Fruit fly (Drosophila melanogaster): Measurements from ENCODE around the gene CG13032.

Gene CG13032

DNA sequence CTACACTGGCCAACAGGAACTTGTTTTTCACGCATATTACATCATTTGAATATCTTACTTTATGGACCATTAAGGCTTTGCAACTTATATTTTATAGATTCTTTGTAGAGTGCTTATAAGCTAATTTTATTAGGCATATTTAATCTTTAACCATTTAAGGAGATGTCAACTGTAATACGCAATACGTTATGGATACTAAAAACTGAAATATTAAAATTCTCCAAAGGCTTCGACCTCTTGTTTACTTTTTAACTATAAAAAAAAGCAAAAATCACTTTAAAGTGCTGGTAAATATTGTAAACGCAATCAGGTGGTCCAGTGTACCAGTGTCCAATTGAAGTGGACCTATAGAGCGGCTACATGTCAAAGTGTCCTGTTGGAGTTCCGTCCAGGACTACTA, 16.8 kb upstream of the CG13032 start:
- TF ChIP-seq CG11617 (GFP tag; optimal IDR thresholded peaks at IDR 0.05), result no peak
- TF ChIP-seq CG14711 (tag; optimal IDR thresholded peaks at IDR 0.05), result no peak
- no peak for TF ChIP-seq CG1620 (GFP tag; optimal IDR thresholded peaks at IDR 0.05)
- no peak for TF ChIP-seq Crg-1 (GFP tag; optimal IDR thresholded peaks at IDR 0.05)
- no peak for TF ChIP-seq CG7101 (tag; optimal IDR thresholded peaks at IDR 0.05)
- TF ChIP-seq toe (GFP tag; optimal IDR thresholded peaks at IDR 0.05), result no peak
- TF ChIP-seq CG7045 (GFP tag; optimal IDR thresholded peaks at IDR 0.05), result no peak
- TF ChIP-seq pad (GFP tag; optimal IDR thresholded peaks at IDR 0.05), result no peak
- no peak for TF ChIP-seq Mnt (GFP tag; optimal IDR thresholded peaks at IDR 0.05)
- TF ChIP-seq kay (GFP tag; ENCODE audit: borderline replicate concordance), result no peak
- no peak for TF ChIP-seq Hr96 (GFP tag; optimal IDR thresholded peaks at IDR 0.05)
- TF ChIP-seq bab1 (GFP tag; optimal IDR thresholded peaks at IDR 0.05), result no peak
- TF ChIP-seq CG33017 (tag; optimal IDR thresholded peaks at IDR 0.05), result no peak
- TF ChIP-seq ovo (GFP tag; optimal IDR thresholded peaks at IDR 0.05), result no peak
- TF ChIP-seq cnc (optimal IDR thresholded peaks at IDR 0.05), result no peak

DNA sequence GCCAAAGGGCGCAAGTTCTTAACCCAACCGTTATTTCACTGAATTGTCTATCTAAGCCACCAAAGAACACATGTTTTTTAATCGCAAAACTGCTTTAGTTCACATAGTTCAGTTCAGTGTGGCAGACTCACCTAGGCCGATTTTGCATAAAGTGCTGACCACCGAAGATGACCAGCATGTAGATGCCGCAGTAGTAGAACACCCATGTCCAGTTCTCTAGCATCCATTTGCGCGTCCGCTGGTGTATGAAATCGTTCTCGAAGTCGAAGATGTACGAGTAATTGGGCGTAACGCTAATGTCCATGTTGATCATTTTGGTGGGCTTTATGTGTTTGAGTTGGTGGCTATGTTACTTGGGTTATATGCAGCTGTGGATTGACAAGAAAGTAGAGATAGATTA, 14.7 kb upstream of the CG13032 start:
- TF ChIP-seq Crg-1 (GFP tag; optimal IDR thresholded peaks at IDR 0.05), result no peak
- no peak for TF ChIP-seq cnc (optimal IDR thresholded peaks at IDR 0.05)
- TF ChIP-seq CG7101 (tag; optimal IDR thresholded peaks at IDR 0.05), result no peak
- no peak for TF ChIP-seq Hr96 (GFP tag; optimal IDR thresholded peaks at IDR 0.05)
- no peak for TF ChIP-seq CG11617 (GFP tag; optimal IDR thresholded peaks at IDR 0.05)
- TF ChIP-seq CG5204 (GFP tag; optimal IDR thresholded peaks at IDR 0.05), result no peak
- TF ChIP-seq toe (GFP tag; optimal IDR thresholded peaks at IDR 0.05), result no peak

DNA sequence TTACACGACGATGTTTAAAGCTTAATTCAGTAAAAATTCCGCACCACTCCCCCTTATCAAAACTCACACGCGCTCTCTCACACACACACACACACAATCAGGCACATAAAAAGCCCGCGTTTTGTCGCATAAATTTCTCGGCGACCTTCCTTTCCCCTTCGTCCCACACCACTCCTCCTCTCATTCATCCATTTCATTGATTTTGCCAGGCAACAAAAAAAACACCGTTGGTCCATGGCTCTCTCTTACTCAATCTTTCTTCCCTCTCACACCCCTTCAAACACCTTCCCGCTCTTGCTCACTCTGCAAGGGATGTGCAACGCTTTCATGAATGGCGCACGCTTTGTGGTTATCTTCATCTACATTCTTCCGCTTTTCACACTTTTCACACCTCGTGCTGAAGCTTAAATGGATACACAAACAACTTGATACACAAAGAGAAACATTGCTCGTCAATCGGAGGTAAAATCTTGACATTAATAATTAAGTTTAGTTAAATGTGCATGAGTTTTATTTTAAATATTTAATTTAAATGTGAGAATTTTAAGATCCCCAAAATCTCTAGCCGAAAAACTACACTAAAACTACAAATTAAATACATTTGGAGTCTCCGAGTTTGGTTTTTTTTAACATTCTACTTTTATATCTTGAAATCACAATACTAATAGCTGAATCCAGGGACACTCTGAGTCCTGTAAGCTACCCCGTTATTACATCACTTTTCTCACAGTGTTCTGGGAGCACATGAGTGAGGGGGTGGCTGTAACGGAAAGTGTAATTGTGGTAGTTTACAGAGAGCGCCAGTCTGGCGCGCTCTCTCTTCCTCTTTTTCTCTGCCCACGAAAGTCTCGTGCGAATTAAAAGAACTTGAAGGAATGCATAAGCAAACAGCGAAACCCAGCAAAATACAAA, 13.5 kb upstream of the CG13032 start:
- TF ChIP-seq pad (GFP tag; optimal IDR thresholded peaks at IDR 0.05) (peak; percentile 94), CG7101 (tag; optimal IDR thresholded peaks at IDR 0.05) (peak; percentile 92), CG33017 (tag; optimal IDR thresholded peaks at IDR 0.05) (peak; percentile 90), ovo (GFP tag; optimal IDR thresholded peaks at IDR 0.05) (peak; percentile 91), bab1 (GFP tag; optimal IDR thresholded peaks at IDR 0.05) (peak; percentile 69), Clk (GFP tag; optimal IDR thresholded peaks at IDR 0.05) (peak; percentile 89), kay (GFP tag; ENCODE audit: borderline replicate concordance) (peak; percentile 70), CG1620 (GFP tag; optimal IDR thresholded peaks at IDR 0.05) (peak; percentile 70), Hr96 (GFP tag; optimal IDR thresholded peaks at IDR 0.05) (peak; percentile 80), cnc (optimal IDR thresholded peaks at IDR 0.05) (no peak), toe (GFP tag; optimal IDR thresholded peaks at IDR 0.05) (peak; percentile 89), Mnt (GFP tag; optimal IDR thresholded peaks at IDR 0.05) (peak; percentile 72), CG12768 (GFP tag; optimal IDR thresholded peaks at IDR 0.05) (peak; percentile 95), CG11617 (GFP tag; optimal IDR thresholded peaks at IDR 0.05) (peak; percentile 95), Crg-1 (GFP tag; optimal IDR thresholded peaks at IDR 0.05) (peak; percentile 73), CG14711 (tag; optimal IDR thresholded peaks at IDR 0.05) (peak; percentile 87), CG5204 (GFP tag; optimal IDR thresholded peaks at IDR 0.05) (peak; percentile 88), cic (GFP tag; optimal IDR thresholded peaks at IDR 0.05) (peak; percentile 79), CG7045 (GFP tag; optimal IDR thresholded peaks at IDR 0.05) (peak; percentile 97), tj (GFP tag; optimal IDR thresholded peaks at IDR 0.05) (peak; percentile 68)

DNA sequence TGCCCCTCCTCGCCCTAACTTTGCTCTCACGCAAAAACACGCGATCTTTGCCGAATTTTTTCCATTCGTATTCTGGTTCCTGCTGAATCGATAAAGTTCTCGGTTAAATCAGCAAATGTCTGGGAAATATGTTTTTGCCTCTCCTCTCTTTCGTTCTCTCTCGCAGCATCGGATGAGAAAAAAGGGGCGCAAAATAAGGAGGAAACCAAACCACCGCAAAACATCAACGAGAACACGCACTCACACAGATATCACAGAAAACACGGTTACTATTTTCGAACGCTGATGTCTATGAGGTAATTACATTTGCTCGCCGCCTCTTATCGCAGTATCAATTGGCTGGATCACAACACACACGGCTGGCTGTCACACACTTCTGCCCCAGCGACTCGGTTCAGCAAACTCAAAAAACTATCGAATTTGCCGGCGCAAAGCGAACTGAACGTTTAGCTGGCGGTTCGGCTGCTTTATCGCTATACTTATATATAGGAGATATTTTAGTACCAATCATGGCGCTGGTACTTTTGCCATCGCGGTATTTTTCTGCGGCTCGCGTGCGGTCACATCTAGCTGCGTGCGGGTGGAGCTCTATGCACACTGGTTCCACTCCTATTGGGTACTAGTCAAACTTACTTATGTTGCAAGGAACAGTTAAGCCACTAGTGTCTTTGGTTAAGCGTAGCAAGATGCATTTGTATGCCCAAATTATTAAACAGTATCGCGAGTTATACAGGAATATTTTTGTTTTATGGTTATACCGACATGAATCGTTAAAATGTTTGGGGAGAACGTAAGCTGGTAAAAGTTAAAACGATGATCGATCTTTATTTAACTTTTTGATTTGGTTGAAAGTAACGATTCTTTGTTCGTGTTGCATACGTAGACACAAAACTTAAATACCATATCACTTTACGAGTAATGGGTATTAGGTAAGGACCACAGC, 12.3 kb upstream of the CG13032 start, which contains the start of gene Baldspot:
Baldspot (minus strand) TSS at position 449 of the 943 bp plus-strand sequence.
- TF ChIP-seq CG7045 (GFP tag; optimal IDR thresholded peaks at IDR 0.05) (peak; percentile 73), toe (GFP tag; optimal IDR thresholded peaks at IDR 0.05) (peak; percentile 36), Mnt (GFP tag; optimal IDR thresholded peaks at IDR 0.05) (peak; percentile 85), kay (GFP tag; ENCODE audit: borderline replicate concordance) (no peak), CG14711 (tag; optimal IDR thresholded peaks at IDR 0.05) (peak; percentile 71), Hr96 (GFP tag; optimal IDR thresholded peaks at IDR 0.05) (peak; percentile 81), CG7101 (tag; optimal IDR thresholded peaks at IDR 0.05) (peak; percentile 63), bab1 (GFP tag; optimal IDR thresholded peaks at IDR 0.05) (peak; percentile 31), ovo (GFP tag; optimal IDR thresholded peaks at IDR 0.05) (peak; percentile 50), CG33017 (tag; optimal IDR thresholded peaks at IDR 0.05) (peak; percentile 60), pad (GFP tag; optimal IDR thresholded peaks at IDR 0.05) (peak; percentile 91), CG11617 (GFP tag; optimal IDR thresholded peaks at IDR 0.05) (no peak), CG1620 (GFP tag; optimal IDR thresholded peaks at IDR 0.05) (peak; percentile 54), Crg-1 (GFP tag; optimal IDR thresholded peaks at IDR 0.05) (peak; percentile 33), Clk (GFP tag; optimal IDR thresholded peaks at IDR 0.05) (peak; percentile 37), CG12768 (GFP tag; optimal IDR thresholded peaks at IDR 0.05) (peak; percentile 73), cnc (optimal IDR thresholded peaks at IDR 0.05) (no peak), tj (GFP tag; optimal IDR thresholded peaks at IDR 0.05) (no peak), CG5204 (GFP tag; optimal IDR thresholded peaks at IDR 0.05) (peak; percentile 50), cic (GFP tag; optimal IDR thresholded peaks at IDR 0.05) (peak; percentile 85)

DNA sequence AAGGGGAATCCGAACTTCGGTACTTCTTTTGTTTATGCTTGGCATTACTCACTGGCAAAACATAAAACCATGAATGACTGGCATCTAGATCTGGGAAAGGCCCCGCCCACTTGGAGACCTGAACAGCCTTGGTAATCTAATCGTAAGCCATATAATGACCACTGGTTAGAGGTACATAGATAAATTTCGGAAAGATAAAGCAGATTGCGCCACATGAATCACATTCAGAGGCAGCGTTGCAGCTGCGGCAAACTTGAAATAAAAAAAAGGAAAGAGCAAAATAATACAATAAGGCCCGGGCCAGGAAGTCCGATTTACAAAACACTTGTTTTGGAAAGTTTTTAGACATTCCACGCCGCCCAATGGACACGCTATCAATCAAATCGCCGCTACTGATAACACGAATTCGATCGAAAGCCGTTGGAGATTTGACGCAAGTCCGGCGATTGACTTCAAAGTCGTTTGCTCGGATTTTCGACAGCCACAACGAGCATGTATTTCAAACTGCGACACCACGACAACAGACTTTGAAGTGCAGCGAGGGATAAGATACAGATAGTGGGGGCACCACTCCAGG, 9.5 kb upstream of the CG13032 start:
- TF ChIP-seq Mnt (GFP tag; optimal IDR thresholded peaks at IDR 0.05) (no peak), CG33017 (tag; optimal IDR thresholded peaks at IDR 0.05) (no peak), CG7045 (GFP tag; optimal IDR thresholded peaks at IDR 0.05) (no peak), cic (GFP tag; optimal IDR thresholded peaks at IDR 0.05) (no peak), Hr96 (GFP tag; optimal IDR thresholded peaks at IDR 0.05) (no peak), ovo (GFP tag; optimal IDR thresholded peaks at IDR 0.05) (no peak), bab1 (GFP tag; optimal IDR thresholded peaks at IDR 0.05) (no peak), CG7101 (tag; optimal IDR thresholded peaks at IDR 0.05) (no peak), CG11617 (GFP tag; optimal IDR thresholded peaks at IDR 0.05) (no peak), Clk (GFP tag; optimal IDR thresholded peaks at IDR 0.05) (no peak), cnc (optimal IDR thresholded peaks at IDR 0.05) (no peak), kay (GFP tag; ENCODE audit: borderline replicate concordance) (no peak), toe (GFP tag; optimal IDR thresholded peaks at IDR 0.05) (no peak), CG14711 (tag; optimal IDR thresholded peaks at IDR 0.05) (no peak), pad (GFP tag; optimal IDR thresholded peaks at IDR 0.05) (no peak), CG1620 (GFP tag; optimal IDR thresholded peaks at IDR 0.05) (no peak), CG5204 (GFP tag; optimal IDR thresholded peaks at IDR 0.05) (no peak)
